Fruit fly (Drosophila melanogaster): ENCODE measurements around the gene tara.

DNA sequence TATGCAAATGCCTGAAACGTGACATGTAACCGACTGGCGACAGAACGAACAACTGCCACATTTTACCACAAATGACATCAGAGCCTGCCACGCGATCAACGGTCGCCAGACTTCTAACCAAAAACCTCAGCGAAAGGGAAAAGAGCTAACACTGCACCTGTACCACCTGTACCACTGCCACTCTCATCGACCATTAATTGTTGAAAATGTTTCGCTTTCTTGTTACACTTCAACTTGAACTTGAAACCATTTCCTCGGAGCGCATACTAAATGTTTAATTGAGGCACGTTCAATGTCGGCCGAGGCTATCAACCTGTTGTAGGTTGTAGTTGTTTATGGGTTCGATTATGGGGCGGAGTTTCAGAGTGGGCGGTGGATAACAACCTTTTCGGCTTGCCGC is 48.9 kb upstream of the tara start:
- TF ChIP-seq CG7045 (GFP tag; optimal IDR thresholded peaks at IDR 0.05): no peak
- no peak for TF ChIP-seq CG14711 (tag; optimal IDR thresholded peaks at IDR 0.05)
- no peak for TF ChIP-seq bab1 (GFP tag; optimal IDR thresholded peaks at IDR 0.05)
